Worm (Caenorhabditis elegans): ENCODE results near the gene zig-11.

The zig-11 gene

DNA sequence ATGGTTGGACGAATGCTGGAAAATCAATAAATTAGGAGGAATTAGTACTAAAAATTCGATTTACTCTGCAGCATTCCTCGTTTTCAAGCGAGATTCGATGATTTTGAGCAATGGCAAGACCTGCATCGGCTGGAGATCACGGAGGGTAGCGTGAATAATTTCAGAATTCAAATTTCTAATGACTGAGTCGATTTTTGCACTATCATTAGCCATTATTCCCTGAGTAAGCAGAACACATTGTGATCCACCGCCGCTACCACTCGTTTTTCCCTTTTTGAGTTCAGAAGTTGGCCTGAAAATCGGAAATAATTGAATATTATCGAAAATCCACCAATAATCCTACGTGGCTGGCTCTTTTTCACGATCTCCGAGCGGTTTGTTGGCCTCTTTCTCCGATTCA is 24.7 kb downstream of the zig-11 start:
- TF ChIP-seq elt-1 (tag; optimal IDR thresholded peaks at IDR 0.05; ENCODE audit: borderline replicate concordance, insufficient read depth) (no peak), unc-62 (GFP tag; optimal IDR thresholded peaks at IDR 0.05) (no peak), bed-3 (GFP tag; optimal IDR thresholded peaks at IDR 0.05) (no peak), unc-120 (tag; optimal IDR thresholded peaks at IDR 0.05; ENCODE audit: poor library complexity, severe bottlenecking) (no peak), unc-39 (tag; optimal IDR thresholded peaks at IDR 0.05) (no peak), mls-2 (tag; optimal IDR thresholded peaks at IDR 0.05) (no peak), nhr-237 (tag; optimal IDR thresholded peaks at IDR 0.05) (no peak), nhr-2 (tag; optimal IDR thresholded peaks at IDR 0.05) (no peak), lsy-2 (tag; optimal IDR thresholded peaks at IDR 0.05) (no peak), nhr-12 (tag; optimal IDR thresholded peaks at IDR 0.05) (no peak)

DNA sequence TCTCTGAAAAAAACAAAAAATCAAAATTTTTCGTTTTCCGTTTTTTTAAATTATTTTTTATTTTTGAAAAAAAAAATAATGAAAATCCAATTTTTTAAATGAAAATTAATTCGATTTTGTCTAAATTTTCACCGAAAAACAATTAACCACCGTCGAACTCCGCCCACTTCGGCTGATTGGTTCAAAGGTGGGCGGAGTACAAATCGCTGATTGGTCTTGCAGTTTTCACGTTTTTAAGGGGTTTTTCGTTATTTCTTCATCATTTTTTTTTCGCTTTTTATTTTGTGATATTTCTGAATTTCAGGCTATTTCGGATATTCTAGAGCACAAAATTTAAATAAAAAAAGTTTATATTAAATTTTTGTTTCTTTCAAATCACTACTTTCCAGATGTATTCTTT is 27.7 kb downstream of the zig-11 start:
- TF ChIP-seq nhr-12 (tag; optimal IDR thresholded peaks at IDR 0.05) (no peak), pha-4 (tag; optimal IDR thresholded peaks at IDR 0.05) (no peak), mab-5 (tag; optimal IDR thresholded peaks at IDR 0.05) (no peak), elt-3 (tag; optimal IDR thresholded peaks at IDR 0.05) (no peak), nhr-2 (tag; optimal IDR thresholded peaks at IDR 0.05) (no peak), ceh-43 (GFP tag; optimal IDR thresholded peaks at IDR 0.05) (no peak), blmp-1 (tag; optimal IDR thresholded peaks at IDR 0.05) (no peak), tbx-8 (GFP tag; optimal IDR thresholded peaks at IDR 0.05) (no peak), hlh-1 (tag; optimal IDR thresholded peaks at IDR 0.05) (no peak)

DNA sequence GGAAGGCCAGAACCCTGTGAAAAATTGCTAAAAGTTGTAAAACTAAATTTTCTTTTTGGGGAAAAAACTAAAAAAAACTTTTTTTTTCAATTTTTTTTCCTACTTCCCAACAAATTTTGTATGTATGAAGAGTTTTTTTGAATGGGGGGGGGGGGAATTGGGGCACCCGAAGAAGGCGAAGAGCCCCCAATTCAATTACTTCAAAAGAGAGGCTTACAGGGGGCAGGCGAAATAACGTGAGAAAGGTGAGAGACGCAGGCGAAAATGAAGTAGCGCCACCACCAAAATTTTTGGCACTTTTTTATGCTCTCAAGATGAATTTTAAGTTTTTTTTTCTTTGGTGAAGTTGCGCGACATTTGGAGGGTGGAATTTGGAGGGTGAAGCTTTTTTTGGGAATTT is 29.8 kb downstream of the zig-11 start:
- TF ChIP-seq M03D4.4 (tag; optimal IDR thresholded peaks at IDR 0.05) (no peak), lin-13 (tag; optimal IDR thresholded peaks at IDR 0.05) (no peak), tbx-8 (GFP tag; optimal IDR thresholded peaks at IDR 0.05) (no peak), sptf-1 (tag; optimal IDR thresholded peaks at IDR 0.05) (no peak), elt-1 (tag; optimal IDR thresholded peaks at IDR 0.05; ENCODE audit: borderline replicate concordance, insufficient read depth) (no peak), ces-1 (GFP tag; optimal IDR thresholded peaks at IDR 0.05) (peak; percentile 82), unc-120 (tag; optimal IDR thresholded peaks at IDR 0.05; ENCODE audit: poor library complexity, severe bottlenecking) (no peak), mep-1 (tag; optimal IDR thresholded peaks at IDR 0.05) (no peak)

DNA sequence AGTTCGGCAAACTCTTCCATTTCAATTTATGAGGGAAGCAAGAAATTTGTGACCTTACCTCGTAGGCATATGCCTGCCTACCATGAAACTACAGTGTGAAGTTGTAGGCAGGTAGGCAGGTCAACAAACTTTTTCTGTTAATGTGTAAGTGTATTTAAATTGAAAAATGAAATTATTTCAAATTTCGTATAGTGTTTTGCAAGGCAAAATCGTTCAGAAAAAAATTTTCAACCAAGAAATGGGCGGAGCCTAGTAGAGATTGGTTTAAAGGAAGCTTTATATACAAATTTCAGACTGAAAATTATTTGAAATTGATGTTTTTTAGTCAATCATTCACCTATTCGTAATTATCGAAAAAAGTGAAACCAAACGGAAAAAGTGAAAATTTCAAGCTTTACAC is 34.9 kb downstream of the zig-11 start:
- TF ChIP-seq cnd-1 (tag; optimal IDR thresholded peaks at IDR 0.05) (no peak), M03D4.4 (tag; optimal IDR thresholded peaks at IDR 0.05) (no peak), nhr-237 (tag; optimal IDR thresholded peaks at IDR 0.05) (no peak), lsy-2 (tag; optimal IDR thresholded peaks at IDR 0.05) (no peak), ztf-11 (tag; optimal IDR thresholded peaks at IDR 0.05) (no peak), mab-5 (tag; optimal IDR thresholded peaks at IDR 0.05) (no peak), lin-32 (GFP tag; optimal IDR thresholded peaks at IDR 0.05) (no peak), mls-2 (tag; optimal IDR thresholded peaks at IDR 0.05) (no peak), elt-3 (tag; optimal IDR thresholded peaks at IDR 0.05) (no peak), unc-62 (GFP tag; optimal IDR thresholded peaks at IDR 0.05) (no peak), hlh-1 (tag; optimal IDR thresholded peaks at IDR 0.05) (no peak)

DNA sequence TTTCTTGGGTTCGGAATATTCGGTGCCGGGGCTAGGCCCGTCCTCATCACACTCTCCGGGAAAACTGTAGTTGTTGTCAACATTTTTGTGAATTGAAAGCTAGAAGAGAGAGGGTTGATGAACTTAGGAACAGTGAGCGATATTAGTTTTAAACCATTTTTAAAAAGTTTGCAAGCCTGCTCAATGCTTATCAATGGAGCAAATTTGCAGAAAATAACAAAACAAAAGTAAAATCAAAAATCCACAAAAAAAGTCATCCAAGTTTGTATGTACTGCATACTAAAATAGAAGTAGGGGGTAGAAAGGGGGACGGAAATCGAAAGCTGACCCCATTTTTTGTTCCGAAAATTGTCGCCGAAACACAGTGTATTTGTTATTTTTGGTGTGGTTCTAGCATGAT is 36.6 kb downstream of the zig-11 start, which contains the start of gene T10B5.10:
Gene T10B5.10 (minus strand): TSS at position 101 of the 400 bp plus-strand sequence.
- no peak for TF ChIP-seq elt-3 (tag; optimal IDR thresholded peaks at IDR 0.05)
- no peak for TF ChIP-seq drap-1 (GFP tag; optimal IDR thresholded peaks at IDR 0.05)
- TF ChIP-seq snpc-4 (tag; optimal IDR thresholded peaks at IDR 0.05) = no peak
- no peak for TF ChIP-seq mls-2 (tag; optimal IDR thresholded peaks at IDR 0.05)
- no peak for TF ChIP-seq ceh-43 (GFP tag; optimal IDR thresholded peaks at IDR 0.05)

DNA sequence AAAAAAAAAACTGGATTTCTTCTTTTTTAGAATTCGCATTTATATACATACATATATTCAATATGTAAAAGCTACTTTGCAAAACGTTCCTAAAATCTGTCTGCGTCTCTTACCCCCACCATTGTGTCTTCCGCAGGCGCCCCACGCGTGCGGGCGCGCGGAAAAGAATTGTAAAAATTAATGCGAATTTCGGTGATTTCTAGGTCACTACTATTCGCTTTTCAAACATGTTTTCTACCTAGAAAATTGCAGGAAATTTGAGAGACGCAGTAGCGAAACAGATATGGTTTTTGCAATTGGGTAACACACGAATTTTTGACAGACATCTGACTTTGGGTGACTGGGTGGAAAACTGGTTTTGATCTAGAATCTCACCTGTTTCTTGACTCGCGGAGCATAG is 37.7 kb downstream of the zig-11 start:
- TF ChIP-seq hlh-1 (tag; optimal IDR thresholded peaks at IDR 0.05) (no peak), ceh-39 (tag; optimal IDR thresholded peaks at IDR 0.05) (no peak), tbx-8 (GFP tag; optimal IDR thresholded peaks at IDR 0.05) (no peak), ham-2 (GFP tag; optimal IDR thresholded peaks at IDR 0.05) (no peak), ceh-43 (GFP tag; optimal IDR thresholded peaks at IDR 0.05) (no peak), snpc-4 (tag; optimal IDR thresholded peaks at IDR 0.05) (no peak), unc-62 (GFP tag; optimal IDR thresholded peaks at IDR 0.05) (no peak), pha-4 (tag; optimal IDR thresholded peaks at IDR 0.05) (no peak), sptf-1 (tag; optimal IDR thresholded peaks at IDR 0.05) (no peak), lin-13 (tag; optimal IDR thresholded peaks at IDR 0.05) (no peak), mep-1 (tag; optimal IDR thresholded peaks at IDR 0.05) (no peak), lsy-2 (tag; optimal IDR thresholded peaks at IDR 0.05) (no peak), ztf-11 (tag; optimal IDR thresholded peaks at IDR 0.05) (no peak), sem-2 (GFP tag; optimal IDR thresholded peaks at IDR 0.05) (no peak), flh-1 (GFP tag; optimal IDR thresholded peaks at IDR 0.05) (no peak), nhr-12 (tag; optimal IDR thresholded peaks at IDR 0.05) (no peak)

All from whole organism, mixed stage, embryonic.